Worm (Caenorhabditis elegans) whole organism, early embryonic: ENCODE data around the gene Y53F4B.1.
"Not testable (repeated sequence)": the region's sequence is repeated elsewhere in the genome, so short reads cannot be mapped to it uniquely, and the experiment has no call there.

Source experiments
- B0310.2 ChIP-seq: sonication (generic microtip); optimal IDR thresholded peaks from 2 replicates; lab custom pipeline; 2016; ENCODE audit warnings: mild to moderate bottlenecking, missing genetic modification characterization, missing compliant biosample characterization
- F13C5.2 ChIP-seq: sonication (generic microtip); optimal IDR thresholded peaks from 2 replicates; lab custom pipeline; 2017; ENCODE audit warnings: mild to moderate bottlenecking, missing genetic modification characterization, inconsistent platforms, missing compliant biosample characterization
- aly-1 ChIP-seq: sonication (generic microtip); optimal IDR thresholded peaks from 2 replicates; lab custom pipeline; 2016; ENCODE audit warnings: missing genetic modification characterization, missing compliant biosample characterization
- ama-1 ChIP-seq: fragments of 150-350 bp; optimal IDR thresholded peaks from 2 replicates; lab custom pipeline; 2014
- ceh-13 ChIP-seq: fragments of 200-800 bp; sonication (Bioruptor generic); optimal IDR thresholded peaks from 2 replicates; lab custom pipeline; 2018; ENCODE audit warnings: mild to moderate bottlenecking, missing genetic modification characterization, missing compliant biosample characterization
- ceh-36 ChIP-seq: sonication (generic microtip); optimal IDR thresholded peaks from 2 replicates; lab custom pipeline; 2016; ENCODE audit warnings: missing genetic modification characterization, inconsistent platforms, missing compliant biosample characterization
- ets-7 ChIP-seq: sonication (generic microtip); optimal IDR thresholded peaks from 2 replicates; lab custom pipeline; 2016; ENCODE audit warnings: missing genotype, missing genetic modification characterization, missing compliant biosample characterization
- flt-1 ChIP-seq: fragments of 200-800 bp; sonication (Bioruptor generic); IDR thresholded peaks from 2 replicates; pipeline ENCODE4 v1.3.6; 2022; ENCODE audit warnings: missing genetic modification characterization, missing compliant biosample characterization
- hmbx-1 ChIP-seq: sonication (generic microtip); optimal IDR thresholded peaks from 2 replicates; lab custom pipeline; 2016; ENCODE audit warnings: mild to moderate bottlenecking, missing genetic modification characterization, missing compliant biosample characterization
- hmg-4 ChIP-seq: fragments of 200-800 bp; sonication (Bioruptor generic); optimal IDR thresholded peaks from 2 replicates; lab custom pipeline; 2018; ENCODE audit warnings: mild to moderate bottlenecking, missing genetic modification characterization, missing compliant biosample characterization
- hnd-1 ChIP-seq: sonication (generic microtip); optimal IDR thresholded peaks from 2 replicates; lab custom pipeline; 2016; ENCODE audit warnings: missing genetic modification characterization, missing compliant biosample characterization
- pes-1 ChIP-seq: fragments of 200-800 bp; sonication (Bioruptor generic); IDR thresholded peaks from 2 replicates; pipeline ENCODE4 v1.3.6; 2022; ENCODE audit warnings: missing genetic modification reagents, missing genetic modification characterization, missing compliant biosample characterization
- scrt-1 ChIP-seq: fragments of 200-800 bp; sonication (Bioruptor generic); IDR thresholded peaks from 2 replicates; pipeline ENCODE4 v1.3.6; 2022; ENCODE audit warnings: missing genetic modification characterization, missing compliant biosample characterization
- sea-1 ChIP-seq: fragments of 200-800 bp; sonication (Bioruptor generic); conservative IDR thresholded peaks from 2 replicates; pipeline ENCODE4 v1.3.6; 2022; ENCODE audit warnings: missing genetic modification characterization, missing compliant biosample characterization
- tbx-11 ChIP-seq: fragments of 200-800 bp; sonication (Bioruptor generic); IDR thresholded peaks from 2 replicates; pipeline ENCODE4 v1.3.6; 2022; ENCODE audit warnings: missing genetic modification characterization, missing compliant biosample characterization
- tbx-37 ChIP-seq: fragments of 200-800 bp; sonication (Bioruptor generic); conservative IDR thresholded peaks from 2 replicates; pipeline ENCODE4 v1.3.6; 2022; ENCODE audit warnings: missing genetic modification reagents, missing genetic modification characterization, missing compliant biosample characterization
- tra-4 ChIP-seq: sonication (generic microtip); optimal IDR thresholded peaks from 2 replicates; lab custom pipeline; 2017; ENCODE audit warnings: missing genetic modification characterization, missing compliant biosample characterization

Gene Y53F4B.1

DNA sequence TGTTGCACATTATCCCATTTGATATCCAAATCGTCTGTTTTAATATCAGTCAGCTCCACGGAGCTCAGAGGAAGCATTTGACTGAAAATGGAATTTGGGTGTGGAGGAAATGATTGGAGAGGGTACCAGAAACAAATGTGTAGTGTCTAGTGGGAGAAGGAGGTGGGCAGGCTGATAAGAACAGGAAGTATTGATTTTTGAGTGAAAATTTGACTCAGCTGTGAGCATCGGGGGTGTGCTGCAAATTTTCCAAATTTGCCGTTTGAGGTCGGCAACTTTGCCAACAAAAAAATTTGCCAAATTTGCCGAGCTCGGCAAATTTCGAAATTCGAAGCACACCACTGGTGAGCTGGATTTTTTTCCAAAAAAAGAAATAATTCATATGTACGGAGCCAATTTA lies at the start of gene Y53F4B.1:
Gene Y53F4B.1 (minus strand): TSS at position 101 of the 400 bp plus-strand sequence.
- TF ChIP-seq hmbx-1 (no peak), B0310.2 (no peak), F13C5.2 (tag; lab: Kevin White, UChicago) (no peak), tbx-37 (GFP tag; lab: Robert Waterston, UW) (no peak), flt-1 (GFP tag; lab: Robert Waterston, UW) (no peak), scrt-1 (GFP tag; lab: Robert Waterston, UW) (no peak), ceh-13 (GFP tag; lab: Kevin White, UChicago) (no peak), tbx-11 (GFP tag; lab: Robert Waterston, UW) (no peak), hmg-4 (GFP tag; lab: Kevin White, UChicago) (no peak), aly-1 (tag; lab: Kevin White, UChicago) (no peak), ama-1 (no peak), hnd-1 (tag; lab: Kevin White, UChicago) (no peak), pes-1 (no peak), ets-7 (no peak), tra-4 (tag; lab: Kevin White, UChicago) (no peak), ceh-36 (no peak), sea-1 (GFP tag; lab: Robert Waterston, UW) (no peak)

ce11 chrII:15005118-15005517 lies 47.1 kb upstream of the Y53F4B.1 start:
- TF ChIP-seq hnd-1 (tag; lab: Kevin White, UChicago), result no peak
- no peak for TF ChIP-seq hmbx-1
- TF ChIP-seq ets-7, result no peak
- no peak for TF ChIP-seq pes-1
- no peak for TF ChIP-seq aly-1 (tag; lab: Kevin White, UChicago)
- no peak for TF ChIP-seq ceh-13 (GFP tag; lab: Kevin White, UChicago)
- TF ChIP-seq F13C5.2 (tag; lab: Kevin White, UChicago), result no peak
- TF ChIP-seq tra-4 (tag; lab: Kevin White, UChicago), result no peak
- no peak for TF ChIP-seq hmg-4 (GFP tag; lab: Kevin White, UChicago)
- no peak for TF ChIP-seq ama-1
- no peak for TF ChIP-seq scrt-1 (GFP tag; lab: Robert Waterston, UW)
- TF ChIP-seq flt-1 (GFP tag; lab: Robert Waterston, UW), result no peak
- TF ChIP-seq sea-1 (GFP tag; lab: Robert Waterston, UW), result no peak
- TF ChIP-seq ceh-36, result no peak
- no peak for TF ChIP-seq tbx-37 (GFP tag; lab: Robert Waterston, UW)
- no peak for TF ChIP-seq B0310.2
- no peak for TF ChIP-seq tbx-11 (GFP tag; lab: Robert Waterston, UW)

ce11 chrII:15004538-15004937 lies 46.5 kb upstream of the Y53F4B.1 start:
- no peak for TF ChIP-seq pes-1
- TF ChIP-seq ama-1, result no peak
- no peak for TF ChIP-seq B0310.2
- no peak for TF ChIP-seq scrt-1 (GFP tag; lab: Robert Waterston, UW)
- no peak for TF ChIP-seq ets-7
- no peak for TF ChIP-seq tbx-11 (GFP tag; lab: Robert Waterston, UW)
- no peak for TF ChIP-seq F13C5.2 (tag; lab: Kevin White, UChicago)
- TF ChIP-seq hmg-4 (GFP tag; lab: Kevin White, UChicago), result no peak
- no peak for TF ChIP-seq ceh-36
- TF ChIP-seq hmbx-1, result no peak
- no peak for TF ChIP-seq tbx-37 (GFP tag; lab: Robert Waterston, UW)
- no peak for TF ChIP-seq tra-4 (tag; lab: Kevin White, UChicago)
- TF ChIP-seq sea-1 (GFP tag; lab: Robert Waterston, UW), result no peak
- TF ChIP-seq flt-1 (GFP tag; lab: Robert Waterston, UW), result no peak

- no peak for TF ChIP-seq F13C5.2 (tag; lab: Kevin White, UChicago)
- TF ChIP-seq flt-1 (GFP tag; lab: Robert Waterston, UW), result no peak
- TF ChIP-seq hnd-1 (tag; lab: Kevin White, UChicago), result no peak
- no peak for TF ChIP-seq ama-1
- no peak for TF ChIP-seq hmbx-1
- TF ChIP-seq hmg-4 (GFP tag; lab: Kevin White, UChicago), result no peak
- TF ChIP-seq sea-1 (GFP tag; lab: Robert Waterston, UW), result no peak
- TF ChIP-seq tra-4 (tag; lab: Kevin White, UChicago), result no peak
- no peak for TF ChIP-seq aly-1 (tag; lab: Kevin White, UChicago)
- TF ChIP-seq scrt-1 (GFP tag; lab: Robert Waterston, UW), result no peak
- TF ChIP-seq ets-7, result no peak
- TF ChIP-seq tbx-37 (GFP tag; lab: Robert Waterston, UW), result no peak
- no peak for TF ChIP-seq pes-1
- TF ChIP-seq ceh-13 (GFP tag; lab: Kevin White, UChicago), result no peak
- TF ChIP-seq tbx-11 (GFP tag; lab: Robert Waterston, UW), result no peak
- TF ChIP-seq B0310.2, result no peak
Observed at ce11 chrII:15003410-15003809, 45.4 kb upstream of the Y53F4B.1 start, which contains the start of gene Y53F4B.10. Gene Y53F4B.10 (minus strand): TSS chrII:15003510.

- not testable (repeated sequence) for TF ChIP-seq tbx-11 (GFP tag; lab: Robert Waterston, UW); F13C5.2 (tag; lab: Kevin White, UChicago); ama-1
Observed at ce11 chrII:14992598-14992997, 34.6 kb upstream of the Y53F4B.1 start, which contains the start of gene Y53F4B.7. Gene Y53F4B.7 (plus strand): TSS chrII:14992898.

ce11 chrII:14988171-14988570 lies 30.2 kb upstream of the Y53F4B.1 start, which contains the start of gene Y53F4B.43:
Gene Y53F4B.43 (plus strand): TSS chrII:14988471.
- not testable (repeated sequence) for TF ChIP-seq aly-1 (tag; lab: Kevin White, UChicago); scrt-1 (GFP tag; lab: Robert Waterston, UW); B0310.2

ce11 chrII:14983909-14984308 lies 25.9 kb upstream of the Y53F4B.1 start, which contains the start of gene Y53F4B.5:
Gene Y53F4B.5 (minus strand): TSS chrII:14984009.
- no peak for TF ChIP-seq sea-1 (GFP tag; lab: Robert Waterston, UW)
- no peak for TF ChIP-seq tbx-37 (GFP tag; lab: Robert Waterston, UW)
- no peak for TF ChIP-seq tbx-11 (GFP tag; lab: Robert Waterston, UW)
- TF ChIP-seq flt-1 (GFP tag; lab: Robert Waterston, UW), result no peak
- no peak for TF ChIP-seq tra-4 (tag; lab: Kevin White, UChicago)
- TF ChIP-seq F13C5.2 (tag; lab: Kevin White, UChicago), result no peak
- TF ChIP-seq hmg-4 (GFP tag; lab: Kevin White, UChicago), result no peak
- no peak for TF ChIP-seq B0310.2
- no peak for TF ChIP-seq ama-1
- no peak for TF ChIP-seq pes-1
